Worm (Caenorhabditis elegans): ENCODE results near the gene ZK381.62.

Gene ZK381.62

DNA sequence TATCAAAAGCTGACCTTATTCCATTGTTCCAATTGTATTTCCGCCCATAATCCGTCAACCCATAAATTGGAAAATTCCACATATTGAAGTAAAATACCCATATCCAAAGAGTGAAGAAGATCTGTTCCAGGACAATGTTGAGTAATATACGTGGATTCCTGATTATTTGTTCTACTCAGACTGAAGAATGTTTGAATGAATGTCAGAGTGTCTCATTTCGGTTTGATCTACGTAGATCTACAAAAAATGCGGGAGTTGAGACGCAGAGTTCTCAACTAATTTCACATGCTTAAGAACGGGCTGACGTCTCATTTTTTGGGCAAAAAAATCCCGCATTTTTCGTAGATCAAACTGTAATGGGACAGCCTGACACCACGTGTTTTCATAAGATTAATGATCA is 1.3 kb upstream of the ZK381.62 start, which contains the start of gene nhr-249:
Gene nhr-249 (minus strand): TSS at position 101 of the 400 bp plus-strand sequence.
- no peak for TF ChIP-seq ama-1 (optimal IDR thresholded peaks at IDR 0.05)
- no peak for TF ChIP-seq tbx-37 (GFP tag; conservative IDR thresholded peaks at IDR 0.05)
- TF ChIP-seq ceh-13 (GFP tag; optimal IDR thresholded peaks at IDR 0.05), result no peak
- TF ChIP-seq tra-4 (tag; optimal IDR thresholded peaks at IDR 0.05), result no peak
- no peak for TF ChIP-seq hmbx-1 (tag; optimal IDR thresholded peaks at IDR 0.05)
- TF ChIP-seq ets-7 (tag; optimal IDR thresholded peaks at IDR 0.05), result no peak
- no peak for TF ChIP-seq pes-1 (GFP tag; IDR thresholded peaks at IDR 0.05)
- TF ChIP-seq sea-1 (GFP tag; conservative IDR thresholded peaks at IDR 0.05), result no peak
- no peak for TF ChIP-seq hnd-1 (tag; optimal IDR thresholded peaks at IDR 0.05)
- TF ChIP-seq B0310.2 (tag; optimal IDR thresholded peaks at IDR 0.05), result no peak

DNA sequence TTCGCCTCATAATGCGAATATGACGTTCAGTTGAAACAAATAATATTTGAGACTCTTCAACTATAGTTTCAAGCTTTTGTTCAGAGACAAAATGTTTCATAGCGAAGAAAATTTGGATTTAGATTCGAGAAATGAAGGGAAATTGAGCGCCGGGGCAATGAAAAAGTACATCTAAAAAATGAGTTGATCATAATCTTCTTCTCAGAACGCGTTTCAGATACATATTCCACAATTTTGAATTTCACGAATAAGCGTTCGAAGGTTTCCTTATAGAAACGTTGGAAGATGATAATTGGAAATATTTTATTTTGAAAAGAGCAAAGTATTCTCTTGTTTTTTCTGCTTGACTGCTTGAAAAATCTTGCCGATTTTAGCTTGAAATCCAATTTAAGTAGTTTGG is 842 bp downstream of the ZK381.62 start, which contains the start of gene ZK381.8:
Gene ZK381.8 (minus strand): TSS at position 101 of the 400 bp plus-strand sequence.
- TF ChIP-seq scrt-1 (GFP tag; IDR thresholded peaks at IDR 0.05) (no peak), ama-1 (optimal IDR thresholded peaks at IDR 0.05) (no peak), sea-1 (GFP tag; conservative IDR thresholded peaks at IDR 0.05) (no peak), hmbx-1 (tag; optimal IDR thresholded peaks at IDR 0.05) (no peak), hnd-1 (tag; optimal IDR thresholded peaks at IDR 0.05) (no peak), tbx-37 (GFP tag; conservative IDR thresholded peaks at IDR 0.05) (no peak)

- TF ChIP-seq ama-1 (optimal IDR thresholded peaks at IDR 0.05), result no peak
- TF ChIP-seq hmg-4 (GFP tag; optimal IDR thresholded peaks at IDR 0.05), result no peak
- TF ChIP-seq sea-1 (GFP tag; conservative IDR thresholded peaks at IDR 0.05), result no peak
- TF ChIP-seq pes-1 (GFP tag; IDR thresholded peaks at IDR 0.05), result no peak
- no peak for TF ChIP-seq aly-1 (tag; optimal IDR thresholded peaks at IDR 0.05)
- no peak for TF ChIP-seq flt-1 (GFP tag; IDR thresholded peaks at IDR 0.05)
- no peak for TF ChIP-seq hmbx-1 (tag; optimal IDR thresholded peaks at IDR 0.05)
- TF ChIP-seq tbx-11 (GFP tag; IDR thresholded peaks at IDR 0.05), result no peak
- no peak for TF ChIP-seq F13C5.2 (tag; optimal IDR thresholded peaks at IDR 0.05)
- TF ChIP-seq ets-7 (tag; optimal IDR thresholded peaks at IDR 0.05), result no peak
- no peak for TF ChIP-seq tbx-37 (GFP tag; conservative IDR thresholded peaks at IDR 0.05)
- no peak for TF ChIP-seq tra-4 (tag; optimal IDR thresholded peaks at IDR 0.05)
Observed at ce11 chrIV:6965192-6965591, 5.9 kb downstream of the ZK381.62 start, which contains the start of gene ZK381.2. Gene ZK381.2 (plus strand): TSS chrIV:6965492.

DNA sequence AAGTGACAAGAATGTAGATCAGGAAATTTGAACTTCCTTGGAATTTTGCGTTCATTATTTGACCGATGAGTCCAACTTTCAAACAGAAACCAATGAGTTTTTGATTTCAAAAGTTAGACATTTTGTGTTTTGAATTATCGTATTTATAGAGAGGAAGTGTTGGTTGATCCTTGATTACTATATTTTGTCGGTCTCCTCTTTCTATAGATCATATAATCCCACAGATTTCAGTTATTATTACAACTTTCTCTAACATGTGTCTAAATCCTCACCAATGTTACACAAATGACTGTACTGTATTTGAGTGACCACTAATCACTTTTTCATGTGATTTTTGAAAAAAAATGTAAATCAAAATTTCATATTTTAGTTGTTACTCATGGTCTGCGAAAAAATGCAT is 6.6 kb downstream of the ZK381.62 start, which contains the start of gene B0478.3:
Gene B0478.3 (minus strand): TSS at position 101 of the 400 bp plus-strand sequence.
- TF ChIP-seq ceh-13 (GFP tag; optimal IDR thresholded peaks at IDR 0.05), result no peak

DNA sequence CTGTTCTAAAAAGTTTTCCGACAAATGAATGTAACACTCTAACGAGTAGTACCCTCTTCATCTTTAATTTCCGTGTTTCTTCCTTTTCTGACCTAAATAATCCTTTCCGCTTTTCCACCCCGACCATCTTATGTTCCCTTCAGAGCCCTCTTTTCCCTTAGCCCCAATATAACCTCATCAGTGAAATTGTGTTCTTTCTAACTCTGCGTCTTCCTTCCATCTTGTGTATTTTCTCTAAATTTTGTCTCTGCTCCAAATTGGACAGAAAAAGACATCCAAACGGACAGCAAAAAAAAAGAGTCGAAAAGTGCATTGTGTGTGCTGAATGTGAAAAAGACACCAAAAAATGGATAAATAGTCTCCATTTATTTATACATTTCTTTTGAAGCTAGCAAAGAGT is 11.6 kb downstream of the ZK381.62 start:
- TF ChIP-seq ceh-36 (tag; optimal IDR thresholded peaks at IDR 0.05), result no peak
- no peak for TF ChIP-seq ets-7 (tag; optimal IDR thresholded peaks at IDR 0.05)
- TF ChIP-seq hnd-1 (tag; optimal IDR thresholded peaks at IDR 0.05), result no peak
- no peak for TF ChIP-seq F13C5.2 (tag; optimal IDR thresholded peaks at IDR 0.05)
- TF ChIP-seq tbx-37 (GFP tag; conservative IDR thresholded peaks at IDR 0.05), result no peak
- TF ChIP-seq hmbx-1 (tag; optimal IDR thresholded peaks at IDR 0.05), result no peak
- TF ChIP-seq ceh-13 (GFP tag; optimal IDR thresholded peaks at IDR 0.05), result no peak
- TF ChIP-seq sea-1 (GFP tag; conservative IDR thresholded peaks at IDR 0.05), result no peak
- no peak for TF ChIP-seq flt-1 (GFP tag; IDR thresholded peaks at IDR 0.05)
- TF ChIP-seq ama-1 (optimal IDR thresholded peaks at IDR 0.05), result no peak
- TF ChIP-seq hmg-4 (GFP tag; optimal IDR thresholded peaks at IDR 0.05), result no peak
- no peak for TF ChIP-seq aly-1 (tag; optimal IDR thresholded peaks at IDR 0.05)
- no peak for TF ChIP-seq pes-1 (GFP tag; IDR thresholded peaks at IDR 0.05)

DNA sequence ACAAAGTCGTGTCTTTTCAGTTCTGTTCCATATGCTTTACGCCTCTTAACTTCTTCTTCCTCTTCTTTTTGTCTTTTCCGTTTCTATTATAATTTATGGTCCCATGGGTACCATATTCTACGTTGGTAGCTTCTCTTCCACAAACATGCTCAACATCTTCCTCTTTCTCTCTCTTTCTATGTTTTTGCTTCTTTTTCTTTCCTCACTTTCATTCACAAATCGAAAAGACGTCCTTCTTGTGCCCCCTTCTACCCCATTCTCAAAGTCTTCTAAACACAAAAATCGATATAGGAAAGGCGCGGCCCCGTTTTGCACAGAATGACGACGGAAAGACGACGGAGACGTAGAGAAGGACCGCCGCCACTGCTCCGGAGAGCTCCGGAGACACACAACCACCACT is 12.4 kb downstream of the ZK381.62 start:
- TF ChIP-seq ceh-36 (tag; optimal IDR thresholded peaks at IDR 0.05) (no peak), ceh-13 (GFP tag; optimal IDR thresholded peaks at IDR 0.05) (no peak), hmg-4 (GFP tag; optimal IDR thresholded peaks at IDR 0.05) (no peak), ets-7 (tag; optimal IDR thresholded peaks at IDR 0.05) (no peak), tra-4 (tag; optimal IDR thresholded peaks at IDR 0.05) (no peak), sea-1 (GFP tag; conservative IDR thresholded peaks at IDR 0.05) (no peak), scrt-1 (GFP tag; IDR thresholded peaks at IDR 0.05) (no peak), B0310.2 (tag; optimal IDR thresholded peaks at IDR 0.05) (no peak), F13C5.2 (tag; optimal IDR thresholded peaks at IDR 0.05) (no peak), tbx-11 (GFP tag; IDR thresholded peaks at IDR 0.05) (no peak)

DNA sequence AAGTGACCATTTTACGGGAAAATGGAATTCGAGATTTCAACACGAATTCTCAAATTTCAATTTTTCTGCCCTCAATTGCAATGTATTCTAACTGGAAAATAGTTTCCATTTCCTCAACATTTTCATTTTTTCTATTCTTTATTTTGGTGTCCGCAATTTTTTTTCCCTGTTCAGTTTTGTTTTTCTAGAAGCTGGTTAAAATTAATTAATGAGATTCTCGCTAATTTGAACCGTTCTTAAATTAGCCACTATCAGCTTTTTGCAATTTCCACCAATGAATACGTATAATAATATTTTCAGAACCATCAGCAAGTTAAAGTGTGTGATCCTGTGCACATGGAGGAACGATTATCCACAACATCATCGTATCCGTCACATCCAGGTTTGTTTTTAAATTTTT is 13.8 kb downstream of the ZK381.62 start, which contains the start of gene jnk-1:
Gene jnk-1 (plus strand): TSS at position 301 of the 400 bp plus-strand sequence.
- no peak for TF ChIP-seq hmg-4 (GFP tag; optimal IDR thresholded peaks at IDR 0.05)
- TF ChIP-seq scrt-1 (GFP tag; IDR thresholded peaks at IDR 0.05), result no peak
- TF ChIP-seq sea-1 (GFP tag; conservative IDR thresholded peaks at IDR 0.05), result no peak
- no peak for TF ChIP-seq hmbx-1 (tag; optimal IDR thresholded peaks at IDR 0.05)
- no peak for TF ChIP-seq ceh-13 (GFP tag; optimal IDR thresholded peaks at IDR 0.05)
- no peak for TF ChIP-seq F13C5.2 (tag; optimal IDR thresholded peaks at IDR 0.05)
- TF ChIP-seq ceh-36 (tag; optimal IDR thresholded peaks at IDR 0.05), result no peak
- no peak for TF ChIP-seq tbx-37 (GFP tag; conservative IDR thresholded peaks at IDR 0.05)
- TF ChIP-seq aly-1 (tag; optimal IDR thresholded peaks at IDR 0.05), result no peak
- TF ChIP-seq tbx-11 (GFP tag; IDR thresholded peaks at IDR 0.05), result no peak
- TF ChIP-seq hnd-1 (tag; optimal IDR thresholded peaks at IDR 0.05), result no peak
- TF ChIP-seq ets-7 (tag; optimal IDR thresholded peaks at IDR 0.05), result no peak
- TF ChIP-seq ama-1 (optimal IDR thresholded peaks at IDR 0.05), result no peak
- no peak for TF ChIP-seq pes-1 (GFP tag; IDR thresholded peaks at IDR 0.05)
- no peak for TF ChIP-seq tra-4 (tag; optimal IDR thresholded peaks at IDR 0.05)
- no peak for TF ChIP-seq flt-1 (GFP tag; IDR thresholded peaks at IDR 0.05)
- no peak for TF ChIP-seq B0310.2 (tag; optimal IDR thresholded peaks at IDR 0.05)

- TF ChIP-seq ceh-36 (tag; optimal IDR thresholded peaks at IDR 0.05), result no peak
- no peak for TF ChIP-seq ets-7 (tag; optimal IDR thresholded peaks at IDR 0.05)
- TF ChIP-seq hmbx-1 (tag; optimal IDR thresholded peaks at IDR 0.05), result no peak
- TF ChIP-seq aly-1 (tag; optimal IDR thresholded peaks at IDR 0.05), result no peak
- TF ChIP-seq B0310.2 (tag; optimal IDR thresholded peaks at IDR 0.05), result no peak
- no peak for TF ChIP-seq tra-4 (tag; optimal IDR thresholded peaks at IDR 0.05)
- TF ChIP-seq sea-1 (GFP tag; conservative IDR thresholded peaks at IDR 0.05), result no peak
- TF ChIP-seq ceh-13 (GFP tag; optimal IDR thresholded peaks at IDR 0.05), result no peak
- TF ChIP-seq hnd-1 (tag; optimal IDR thresholded peaks at IDR 0.05), result no peak
- no peak for TF ChIP-seq scrt-1 (GFP tag; IDR thresholded peaks at IDR 0.05)
- TF ChIP-seq flt-1 (GFP tag; IDR thresholded peaks at IDR 0.05), result no peak
- no peak for TF ChIP-seq hmg-4 (GFP tag; optimal IDR thresholded peaks at IDR 0.05)
- TF ChIP-seq F13C5.2 (tag; optimal IDR thresholded peaks at IDR 0.05), result no peak
- no peak for TF ChIP-seq ama-1 (optimal IDR thresholded peaks at IDR 0.05)
- no peak for TF ChIP-seq pes-1 (GFP tag; IDR thresholded peaks at IDR 0.05)
- no peak for TF ChIP-seq tbx-37 (GFP tag; conservative IDR thresholded peaks at IDR 0.05)
- no peak for TF ChIP-seq tbx-11 (GFP tag; IDR thresholded peaks at IDR 0.05)
Observed at ce11 chrIV:6956668-6957067, 14.4 kb downstream of the ZK381.62 start.

Measured in whole organism, early embryonic.